Worm (Caenorhabditis elegans) whole organism, L1 larva: Measurements from ENCODE around the gene C07B5.8.

Experiments used
- C04F5.9 ChIP-seq: sonication (generic microtip); optimal IDR thresholded peaks from 2 replicates; lab custom pipeline; 2016; ENCODE audit warnings: missing genetic modification characterization, missing compliant biosample characterization
- C34B4.2 ChIP-seq: sonication (generic microtip); optimal IDR thresholded peaks from 2 replicates; lab custom pipeline; 2017; ENCODE audit warnings: mild to moderate bottlenecking, missing genetic modification characterization, missing compliant biosample characterization
- aha-1 ChIP-seq: fragments of 150-350 bp; optimal IDR thresholded peaks from 2 replicates; lab custom pipeline; 2014; ENCODE audit warnings: missing biosample characterization, missing genetic modification characterization
- blmp-1 ChIP-seq: fragments of 150-350 bp; optimal IDR thresholded peaks from 2 replicates; lab custom pipeline; 2014; ENCODE audit warnings: missing biosample characterization, missing genetic modification characterization
- ceh-63 ChIP-seq: fragments of 200-800 bp; sonication (Bioruptor generic); optimal IDR thresholded peaks from 2 replicates; lab custom pipeline; 2018; ENCODE audit warnings: mild to moderate bottlenecking, missing genetic modification characterization, missing compliant biosample characterization
- dpl-1 ChIP-seq, 3 experiments: fragments of 150-350 bp in 2 of 3; sonication (generic microtip) in 1 of 3; optimal IDR thresholded peaks; 2 replicates each; lab custom pipeline; 2014 to 2017; ENCODE audit warnings: missing biosample characterization in 3 of 3, missing genetic modification characterization in 3 of 3, missing genetic modification reagents in 3 of 3
- efl-1 ChIP-seq, 4 experiments: fragments of 150-350 bp; optimal IDR thresholded peaks in 3 of 4; peaks in 1 of 4; 1 replicate in 1 of 4; 2 replicates in 3 of 4; lab custom pipeline; 2014; ENCODE audit warnings: missing biosample characterization in 2 of 4, missing genetic modification characterization in 2 of 4, missing genetic modification reagents in 2 of 4
- egl-13 ChIP-seq: sonication (generic microtip); optimal IDR thresholded peaks from 2 replicates; lab custom pipeline; 2016; ENCODE audit warnings: missing genotype, missing genetic modification reagents, missing genetic modification characterization, missing compliant biosample characterization
- egl-27 ChIP-seq, 2 experiments: fragments of 150-350 bp in 1 of 2; sonication (generic microtip); optimal IDR thresholded peaks; 3 replicates each; lab custom pipeline; 2017 to 2018; ENCODE audit warnings: missing biosample characterization in 2 of 2, missing genetic modification characterization in 2 of 2, missing genetic modification reagents in 2 of 2
- elt-2 ChIP-seq: sonication (generic microtip); optimal IDR thresholded peaks from 2 replicates; lab custom pipeline; 2016; ENCODE audit warnings: missing genetic modification characterization, mild to moderate bottlenecking, inconsistent platforms, missing compliant biosample characterization, missing genetic modification reagents
- elt-3 ChIP-seq, 6 experiments: fragments of 150-350 bp in 1 of 6; sonication (generic microtip); optimal IDR thresholded peaks; 2 replicates each; lab custom pipeline; 2017 to 2018; ENCODE audit warnings: missing biosample characterization in 6 of 6, missing genetic modification characterization in 6 of 6, inconsistent platforms in 1 of 6
- fkh-8 ChIP-seq: sonication (generic microtip); optimal IDR thresholded peaks from 2 replicates; lab custom pipeline; 2016; ENCODE audit warnings: mild to moderate bottlenecking, missing genetic modification characterization, missing compliant biosample characterization
- fos-1 ChIP-seq: fragments of 150-350 bp; optimal IDR thresholded peaks from 2 replicates; lab custom pipeline; 2014; ENCODE audit warnings: missing biosample characterization, missing genetic modification characterization
- grh-1 ChIP-seq: fragments of 200-800 bp; sonication (Bioruptor generic); IDR thresholded peaks from 2 replicates; pipeline ENCODE4 v1.3.6; 2022; ENCODE audit warnings: missing genetic modification reagents, missing genetic modification characterization, missing compliant biosample characterization
- hlh-4 ChIP-seq: sonication (generic microtip); optimal IDR thresholded peaks from 2 replicates; lab custom pipeline; 2016; ENCODE audit warnings: mild to moderate bottlenecking, missing genetic modification characterization, missing compliant biosample characterization
- irx-1 ChIP-seq: sonication (generic microtip); optimal IDR thresholded peaks from 2 replicates; lab custom pipeline; 2016; ENCODE audit warnings: missing genetic modification characterization, missing compliant biosample characterization
- lin-13 ChIP-seq: fragments of 150-350 bp; optimal IDR thresholded peaks from 2 replicates; lab custom pipeline; 2014; ENCODE audit warnings: missing biosample characterization, missing genetic modification reagents, missing genetic modification characterization
- lin-14 ChIP-seq: fragments of 200-800 bp; sonication (Bioruptor generic); optimal IDR thresholded peaks from 2 replicates; lab custom pipeline; 2018; ENCODE audit warnings: mild to moderate bottlenecking, missing genetic modification characterization, moderate library complexity, missing compliant biosample characterization
- lin-35 ChIP-seq, 2 experiments: fragments of 150-350 bp; optimal IDR thresholded peaks; 2 replicates each; lab custom pipeline; 2014; ENCODE audit warnings: missing biosample characterization in 2 of 2, missing genetic modification characterization in 2 of 2, missing genetic modification reagents in 2 of 2
- lir-3 ChIP-seq: sonication (generic microtip); optimal IDR thresholded peaks from 2 replicates; lab custom pipeline; 2016; ENCODE audit warnings: mild to moderate bottlenecking, missing genetic modification characterization, moderate library complexity, missing compliant biosample characterization; ENCODE audit not compliant: poor library complexity
- lsy-2 ChIP-seq, 2 experiments: fragments of 150-350 bp; optimal IDR thresholded peaks; 2 replicates each; lab custom pipeline; 2014; ENCODE audit warnings: missing biosample characterization in 2 of 2, missing genetic modification characterization in 2 of 2
- mdl-1 ChIP-seq, 2 experiments: fragments of 150-350 bp; optimal IDR thresholded peaks; 2 replicates each; lab custom pipeline; 2014 to 2017; ENCODE audit warnings: missing biosample characterization in 2 of 2, missing genetic modification characterization in 2 of 2, inconsistent platforms in 1 of 2
- mep-1 ChIP-seq: fragments of 150-350 bp; optimal IDR thresholded peaks from 2 replicates; lab custom pipeline; 2014; ENCODE audit warnings: missing biosample characterization, missing genetic modification characterization
- nhr-12 ChIP-seq: sonication (generic microtip); optimal IDR thresholded peaks from 2 replicates; lab custom pipeline; 2017; ENCODE audit warnings: missing biosample characterization, missing genetic modification characterization
- nhr-19 ChIP-seq: fragments of 200-800 bp; sonication (Bioruptor generic); conservative IDR thresholded peaks from 2 replicates; pipeline ENCODE4 v1.3.6; 2022; ENCODE audit warnings: missing genetic modification characterization, missing compliant biosample characterization
- nhr-20 ChIP-seq: sonication (generic microtip); optimal IDR thresholded peaks from 2 replicates; lab custom pipeline; 2016; ENCODE audit warnings: mild to moderate bottlenecking, missing genetic modification characterization, missing compliant biosample characterization
- nhr-28 ChIP-seq: fragments of 150-350 bp; optimal IDR thresholded peaks from 2 replicates; lab custom pipeline; 2014; ENCODE audit warnings: missing biosample characterization, missing genetic modification characterization
- nhr-47 ChIP-seq: sonication (generic microtip); optimal IDR thresholded peaks from 2 replicates; lab custom pipeline; 2016; ENCODE audit warnings: mild to moderate bottlenecking, missing genetic modification characterization, moderate library complexity, missing compliant biosample characterization
- nhr-71 ChIP-seq: sonication (generic microtip); optimal IDR thresholded peaks from 2 replicates; lab custom pipeline; 2016; ENCODE audit warnings: mild to moderate bottlenecking, missing genetic modification characterization, moderate library complexity, missing compliant biosample characterization
- nhr-77 ChIP-seq: fragments of 150-350 bp; optimal IDR thresholded peaks from 2 replicates; lab custom pipeline; 2014; ENCODE audit warnings: missing biosample characterization, missing genetic modification characterization
- nhr-85 ChIP-seq: sonication (generic microtip); peaks from one replicate; lab custom pipeline; 2016; ENCODE audit warnings: missing genetic modification characterization, inconsistent platforms, missing compliant biosample characterization
- nhr-90 ChIP-seq: sonication (generic microtip); optimal IDR thresholded peaks from 2 replicates; lab custom pipeline; 2016; ENCODE audit warnings: mild to moderate bottlenecking, missing genetic modification characterization, missing compliant biosample characterization; ENCODE audit not compliant: poor library complexity
- pqm-1 ChIP-seq: sonication (generic microtip); optimal IDR thresholded peaks from 3 replicates; lab custom pipeline; 2017; ENCODE audit warnings: missing biosample characterization, missing genetic modification characterization
- rnt-1 ChIP-seq: sonication (generic microtip); optimal IDR thresholded peaks from 2 replicates; lab custom pipeline; 2016; ENCODE audit warnings: mild to moderate bottlenecking, missing genetic modification characterization, moderate library complexity, missing compliant biosample characterization
- skn-1 ChIP-seq: fragments of 150-350 bp; optimal IDR thresholded peaks from 2 replicates; lab custom pipeline; 2014; ENCODE audit warnings: missing biosample characterization, missing genetic modification characterization
- snu-23 ChIP-seq: sonication (generic microtip); optimal IDR thresholded peaks from 2 replicates; lab custom pipeline; 2016; ENCODE audit warnings: missing genetic modification characterization, missing compliant biosample characterization
- sup-37 ChIP-seq: fragments of 200-800 bp; sonication (Bioruptor generic); optimal IDR thresholded peaks from 2 replicates; lab custom pipeline; 2018; ENCODE audit warnings: mild to moderate bottlenecking, missing genetic modification characterization, missing compliant biosample characterization
- swsn-7 ChIP-seq: sonication (generic microtip); optimal IDR thresholded peaks from 2 replicates; lab custom pipeline; 2016; ENCODE audit warnings: missing genetic modification characterization, missing compliant biosample characterization
- tbx-2 ChIP-seq: sonication (generic microtip); optimal IDR thresholded peaks from 2 replicates; lab custom pipeline; 2016; ENCODE audit warnings: missing genetic modification characterization, missing compliant biosample characterization
- tlp-1 ChIP-seq: fragments of 150-350 bp; optimal IDR thresholded peaks from 2 replicates; lab custom pipeline; 2014; ENCODE audit warnings: missing biosample characterization, missing genetic modification characterization
- unc-30 ChIP-seq: sonication (generic microtip); optimal IDR thresholded peaks from 2 replicates; lab custom pipeline; 2017; ENCODE audit warnings: missing biosample characterization, missing genetic modification characterization
- vab-15 ChIP-seq: sonication (generic microtip); optimal IDR thresholded peaks from 2 replicates; lab custom pipeline; 2017; ENCODE audit warnings: missing genotype, mild to moderate bottlenecking, missing genetic modification characterization, missing compliant biosample characterization
- zag-1 ChIP-seq: fragments of 150-350 bp; optimal IDR thresholded peaks from 2 replicates; lab custom pipeline; 2014; ENCODE audit warnings: missing biosample characterization, missing genetic modification characterization
- ztf-11 ChIP-seq, 2 experiments: sonication (generic microtip); optimal IDR thresholded peaks; 2 replicates each; lab custom pipeline; 2016 to 2017; ENCODE audit warnings: missing genetic modification characterization in 2 of 2, missing biosample characterization in 1 of 2, missing compliant biosample characterization in 1 of 2

The C07B5.8 gene

ce11 chrX:9548890-9549289 is 12.3 kb upstream of the C07B5.8 start (continued):
- TF ChIP-seq ztf-11 (tag; optimal IDR thresholded peaks at IDR 0.05; lab: Kevin White, UChicago) (no peak), lin-35 (GFP tag; optimal IDR thresholded peaks at IDR 0.05; lab: Kevin White, UChicago) (peak; percentile 11 to 54), mep-1 (tag; lab: Kevin White, UChicago) (peak; percentile 76), elt-2 (tag; lab: Kevin White, UChicago) (peak; percentile 65), C34B4.2 (tag; lab: Kevin White, UChicago) (no peak), sup-37 (no peak), nhr-20 (tag; lab: Kevin White, UChicago) (peak; percentile 82), ceh-63 (GFP tag; lab: Kevin White, UChicago) (no peak), swsn-7 (tag; lab: Kevin White, UChicago) (no peak), nhr-28 (tag; lab: Kevin White, UChicago) (no peak), egl-27 (tag; optimal IDR thresholded peaks at IDR 0.05; lab: Kevin White, UChicago) (no peak), zag-1 (tag; lab: Kevin White, UChicago) (no peak), lin-13 (GFP tag; lab: Kevin White, UChicago) (no peak), mdl-1 (tag; optimal IDR thresholded peaks at IDR 0.05; lab: Kevin White, UChicago) (peak in 1 of 2 experiments; percentile 26), nhr-12 (tag; lab: Kevin White, UChicago) (no peak), nhr-77 (tag; lab: Kevin White, UChicago) (no peak), aha-1 (tag; lab: Kevin White, UChicago) (no peak), tlp-1 (tag; lab: Kevin White, UChicago) (no peak), C04F5.9 (tag; lab: Kevin White, UChicago) (no peak), egl-13 (no peak), nhr-47 (tag; lab: Kevin White, UChicago) (peak; percentile 29)
- TF ChIP-seq, all 84 proteins: peak for 24

DNA sequence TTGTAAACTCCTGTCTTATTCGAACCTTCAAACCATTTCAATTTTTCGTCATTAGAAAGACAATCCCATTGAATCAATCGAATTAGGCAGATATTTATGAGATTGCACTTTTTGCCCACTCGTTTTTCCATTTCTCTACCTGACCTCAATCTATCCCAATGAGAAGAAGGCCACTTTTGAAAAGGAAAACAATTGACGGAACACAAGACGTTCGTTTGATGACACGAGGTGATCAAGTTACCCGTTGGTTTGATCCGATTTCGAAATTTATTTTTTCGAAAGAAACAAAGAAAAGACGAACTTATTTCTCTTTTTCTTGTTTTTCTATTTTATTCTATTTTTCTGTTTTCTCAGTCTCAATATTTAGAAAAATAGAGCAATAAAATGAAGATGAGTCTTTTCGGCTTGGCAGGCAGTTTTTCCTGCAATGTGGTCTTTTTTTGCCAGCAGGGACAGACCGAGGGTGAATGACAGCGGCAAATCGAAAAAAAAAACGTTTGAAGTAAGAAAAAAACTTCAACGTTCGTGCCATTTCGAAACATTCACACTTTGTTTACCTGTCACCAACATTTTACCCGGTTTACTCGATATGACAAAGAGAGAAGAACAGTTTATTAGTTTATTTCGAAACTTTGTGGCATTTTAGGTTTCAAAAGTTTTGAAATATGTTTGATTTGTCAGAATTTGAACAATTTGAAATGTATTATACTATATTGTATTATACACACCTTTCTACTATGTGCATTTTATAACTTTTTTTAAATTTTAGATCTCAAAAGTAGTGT is 11.6 kb upstream of the C07B5.8 start:
- TF ChIP-seq nhr-85 (tag; lab: Kevin White, UChicago) (peak; percentile 59), blmp-1 (peak; percentile 53), pqm-1 (tag; lab: Kevin White, UChicago) (no peak), efl-1 (optimal IDR thresholded peaks at IDR 0.05; lab: Kevin White, UChicago) (no peak), efl-1 (GFP tag; optimal IDR thresholded peaks at IDR 0.05 in 1 of 2; lab: Kevin White, UChicago) (peak in 1 of 2 experiments; percentile 64), skn-1 (tag; lab: Kevin White, UChicago) (no peak)

- TF ChIP-seq mdl-1 (tag; optimal IDR thresholded peaks at IDR 0.05; lab: Kevin White, UChicago) = peak in 1 of 2 experiments; percentile 62
- no peak for TF ChIP-seq swsn-7 (tag; lab: Kevin White, UChicago)
- TF ChIP-seq lir-3 = no peak
- TF ChIP-seq snu-23 = peak; percentile 41
- no peak for TF ChIP-seq fos-1
- peak; percentile 49 for TF ChIP-seq irx-1 (tag; lab: Kevin White, UChicago)
- TF ChIP-seq dpl-1 (GFP tag; optimal IDR thresholded peaks at IDR 0.05; lab: Kevin White, UChicago) = peak in 1 of 3 experiments; percentile 24
- peak; percentile 76 for TF ChIP-seq nhr-71 (tag; lab: Kevin White, UChicago)
- peak in 1 of 2 experiments; percentile 3 for TF ChIP-seq egl-27 (tag; optimal IDR thresholded peaks at IDR 0.05; lab: Kevin White, UChicago)
- TF ChIP-seq elt-3 (tag; optimal IDR thresholded peaks at IDR 0.05; lab: Kevin White, UChicago) = peak in 5 of 6 experiments; percentile 64 to 96 (median 80)
- peak; percentile 88 for TF ChIP-seq blmp-1
- no peak for TF ChIP-seq unc-30 (tag; lab: Kevin White, UChicago)
- TF ChIP-seq lin-14 (GFP tag; lab: Kevin White, UChicago) = peak; percentile 73
- TF ChIP-seq lin-13 (GFP tag; lab: Kevin White, UChicago) = no peak
- TF ChIP-seq nhr-47 (tag; lab: Kevin White, UChicago) = peak; percentile 16
- peak; percentile 42; the same call in 1 of the 2 replicates for TF ChIP-seq grh-1 (GFP tag; lab: Robert Waterston, UW)
- peak; percentile 32 for TF ChIP-seq rnt-1 (tag; lab: Kevin White, UChicago)
- TF ChIP-seq nhr-19 (GFP tag; lab: Robert Waterston, UW) = peak; percentile 36
- TF ChIP-seq nhr-20 (tag; lab: Kevin White, UChicago) = peak; percentile 69
- TF ChIP-seq vab-15 (tag; lab: Kevin White, UChicago) = peak; percentile 41
- TF ChIP-seq nhr-90 = peak; percentile 57
- TF ChIP-seq tbx-2 = peak; percentile 34
- peak; percentile 97 for TF ChIP-seq nhr-85 (tag; lab: Kevin White, UChicago)
- TF ChIP-seq zag-1 (tag; lab: Kevin White, UChicago) = no peak
- peak in 1 of 2 experiments; percentile 48 for TF ChIP-seq lsy-2 (tag; optimal IDR thresholded peaks at IDR 0.05; lab: Kevin White, UChicago)
- TF ChIP-seq fkh-8 (tag; lab: Kevin White, UChicago) = no peak
- TF ChIP-seq lin-35 (GFP tag; optimal IDR thresholded peaks at IDR 0.05; lab: Kevin White, UChicago) = peak in 1 of 2 experiments; percentile 63
- no peak for TF ChIP-seq hlh-4 (tag; lab: Kevin White, UChicago)
- no peak for TF ChIP-seq nhr-28 (tag; lab: Kevin White, UChicago)
These were observed 10.7 kb upstream of the C07B5.8 start for ce11 chrX:9547264-9547751.
